Fruit fly (Drosophila melanogaster) whole organism, embryonic: Measurements from ENCODE around the gene Pld3.

ENCODE experiments used
- Ada2b ChIP-seq: fragments of 200-800 bp; sonication (Bioruptor generic); IDR thresholded peaks from 2 replicates; pipeline ENCODE4 v1.3.6; 2022; ENCODE audit warnings: missing biosample characterization, missing genetic modification characterization
- Atf3 ChIP-seq: fragments of 200-800 bp; sonication (Bioruptor generic); optimal IDR thresholded peaks from 3 replicates; lab custom pipeline; 2016; ENCODE audit warnings: missing biosample characterization, missing genetic modification characterization
- Bteb2 ChIP-seq: fragments of 200-800 bp; sonication (Bioruptor generic); optimal IDR thresholded peaks from 2 replicates; lab custom pipeline; 2016; ENCODE audit warnings: missing biosample characterization, missing genetic modification characterization
- CG10274 ChIP-seq: fragments of 200-800 bp; sonication (Bioruptor generic); optimal IDR thresholded peaks from 3 replicates; lab custom pipeline; 2017; ENCODE audit warnings: missing biosample characterization, mild to moderate bottlenecking, missing genetic modification characterization
- CG12659 ChIP-seq: fragments of 200-800 bp; sonication (Bioruptor generic); optimal IDR thresholded peaks from 3 replicates; lab custom pipeline; 2017; ENCODE audit warnings: mild to moderate bottlenecking, missing biosample characterization, missing genetic modification reagents, missing genetic modification characterization
- CG12769 ChIP-seq: fragments of 200-800 bp; sonication (Bioruptor generic); optimal IDR thresholded peaks from 2 replicates; lab custom pipeline; 2019; ENCODE audit warnings: missing biosample characterization, mild to moderate bottlenecking, missing genetic modification characterization, moderate library complexity
- CG14014 ChIP-seq: fragments of 200-800 bp; sonication (Bioruptor generic); IDR thresholded peaks from 2 replicates; pipeline ENCODE4 v1.3.6; 2022; ENCODE audit warnings: missing biosample characterization, missing genetic modification characterization
- CG14667 ChIP-seq: fragments of 200-800 bp; sonication (Bioruptor generic); IDR thresholded peaks from 2 replicates; pipeline ENCODE4 v1.3.6; 2022; ENCODE audit warnings: missing biosample characterization, missing genetic modification characterization
- CG15514 ChIP-seq: fragments of 200-800 bp; sonication (Bioruptor generic); optimal IDR thresholded peaks from 3 replicates; lab custom pipeline; 2017; ENCODE audit warnings: missing biosample characterization, missing genetic modification characterization, mild to moderate bottlenecking, moderate library complexity, missing genetic modification reagents
- CG16863 ChIP-seq: fragments of 200-800 bp; sonication (Bioruptor generic); optimal IDR thresholded peaks from 3 replicates; lab custom pipeline; 2016; ENCODE audit warnings: missing biosample characterization, missing genetic modification characterization
- CG17568 ChIP-seq: fragments of 200-800 bp; sonication (Bioruptor generic); optimal IDR thresholded peaks from 2 replicates; lab custom pipeline; 2018; ENCODE audit warnings: missing biosample characterization, mild to moderate bottlenecking, missing genetic modification characterization, moderate library complexity
- CG18764 ChIP-seq: fragments of 200-800 bp; sonication (Bioruptor generic); optimal IDR thresholded peaks from 3 replicates; lab custom pipeline; 2016; ENCODE audit warnings: missing biosample characterization, missing genetic modification characterization
- CG2120 ChIP-seq: fragments of 200-800 bp; sonication (Bioruptor generic); optimal IDR thresholded peaks from 3 replicates; lab custom pipeline; 2016; ENCODE audit warnings: missing biosample characterization, missing genetic modification characterization
- CG30431 ChIP-seq: fragments of 200-800 bp; sonication (Bioruptor generic); optimal IDR thresholded peaks from 2 replicates; lab custom pipeline; 2017; ENCODE audit warnings: missing biosample characterization, missing genetic modification characterization
- CG3163 ChIP-seq: fragments of 200-800 bp; sonication (Bioruptor generic); optimal IDR thresholded peaks from 3 replicates; lab custom pipeline; 2016; ENCODE audit warnings: missing biosample characterization, missing genetic modification characterization
- CG3847 ChIP-seq: fragments of 200-800 bp; sonication (Bioruptor generic); IDR thresholded peaks from 2 replicates; pipeline ENCODE4 v1.3.6; 2022; ENCODE audit warnings: missing biosample characterization, missing genetic modification characterization
- CG4730 ChIP-seq: fragments of 200-800 bp; sonication (Bioruptor generic); IDR thresholded peaks from 2 replicates; pipeline ENCODE4 v1.3.6; 2022; ENCODE audit warnings: missing biosample characterization, missing genetic modification characterization
- CG8765 ChIP-seq: fragments of 200-800 bp; sonication (Bioruptor generic); IDR thresholded peaks from 2 replicates; pipeline ENCODE4 v1.3.6; 2022; ENCODE audit warnings: missing biosample characterization, missing genetic modification characterization
- CG9437 ChIP-seq: fragments of 200-800 bp; sonication (Bioruptor generic); optimal IDR thresholded peaks from 2 replicates; lab custom pipeline; 2018; ENCODE audit warnings: missing biosample characterization, mild to moderate bottlenecking, missing genetic modification characterization
- CG9876 ChIP-seq: fragments of 200-800 bp; sonication (Bioruptor generic); optimal IDR thresholded peaks from 2 replicates; lab custom pipeline; 2016; ENCODE audit warnings: missing biosample characterization, missing genetic modification characterization
- D19B ChIP-seq: fragments of 200-800 bp; sonication (Bioruptor generic); optimal IDR thresholded peaks from 2 replicates; lab custom pipeline; 2017; ENCODE audit warnings: missing biosample characterization, mild to moderate bottlenecking, missing genetic modification characterization
- E2f2 ChIP-seq: fragments of 200-800 bp; sonication (Bioruptor generic); IDR thresholded peaks from 2 replicates; pipeline ENCODE4 v1.3.6; 2022; ENCODE audit warnings: missing biosample characterization, missing genetic modification characterization
- HLH4C ChIP-seq: fragments of 200-800 bp; sonication (Bioruptor generic); IDR thresholded peaks from 3 replicates; pipeline ENCODE4 v1.3.6; 2022; ENCODE audit warnings: missing biosample characterization, missing genetic modification characterization; ENCODE audit not compliant: partially characterized antibody
- Hand ChIP-seq: fragments of 200-800 bp; sonication (Bioruptor generic); optimal IDR thresholded peaks from 2 replicates; lab custom pipeline; 2017; ENCODE audit warnings: mild to moderate bottlenecking, missing biosample characterization, missing genetic modification reagents, missing genetic modification characterization
- Hr39 ChIP-seq: fragments of >200 bp; optimal IDR thresholded peaks from 2 replicates; lab custom pipeline; 2017
- Jarid2 ChIP-seq: fragments of 200-800 bp; sonication (Bioruptor generic); optimal IDR thresholded peaks from 3 replicates; lab custom pipeline; 2017; ENCODE audit warnings: mild to moderate bottlenecking, missing biosample characterization, missing genetic modification reagents, missing genetic modification characterization
- Myb ChIP-seq: fragments of 200-800 bp; sonication (Bioruptor generic); optimal IDR thresholded peaks from 2 replicates; lab custom pipeline; 2016; ENCODE audit warnings: missing biosample characterization, missing genetic modification characterization
- Optix ChIP-seq: fragments of 200-800 bp; sonication (Bioruptor generic); IDR thresholded peaks from 3 replicates; pipeline ENCODE4 v1.3.6; 2022; ENCODE audit warnings: missing biosample characterization, missing genetic modification characterization
- Sox102F ChIP-seq: fragments of 200-800 bp; sonication (Bioruptor generic); optimal IDR thresholded peaks from 2 replicates; lab custom pipeline; 2018; ENCODE audit warnings: missing biosample characterization, mild to moderate bottlenecking, missing genetic modification characterization, moderate library complexity
- TFAM ChIP-seq: fragments of 200-800 bp; sonication (Bioruptor generic); optimal IDR thresholded peaks from 2 replicates; lab custom pipeline; 2017; ENCODE audit warnings: missing biosample characterization, missing genetic modification characterization, inconsistent platforms
- Vsx1 ChIP-seq: fragments of 200-800 bp; sonication (Bioruptor generic); optimal IDR thresholded peaks from 2 replicates; lab custom pipeline; 2017; ENCODE audit warnings: missing biosample characterization, mild to moderate bottlenecking, missing genetic modification characterization, missing genetic modification reagents
- al ChIP-seq: fragments of 200-800 bp; sonication (Bioruptor generic); IDR thresholded peaks from 2 replicates; pipeline ENCODE4 v1.3.6; 2022; ENCODE audit warnings: missing biosample characterization, missing genetic modification characterization
- croc ChIP-seq: fragments of 200-800 bp; sonication (Bioruptor generic); conservative IDR thresholded peaks from 3 replicates; pipeline ENCODE4 v1.3.6; 2022; ENCODE audit warnings: missing biosample characterization, missing genetic modification characterization
- danr ChIP-seq: fragments of 200-800 bp; sonication (Bioruptor generic); IDR thresholded peaks from 2 replicates; pipeline ENCODE4 v1.3.6; 2022; ENCODE audit warnings: missing biosample characterization, missing genetic modification characterization
- dpn ChIP-seq, 2 experiments: fragments of 200-800 bp; sonication (Bioruptor generic); optimal IDR thresholded peaks; 3 replicates each; lab custom pipeline; 2016; ENCODE audit warnings: missing biosample characterization in 2 of 2, missing genetic modification characterization in 2 of 2
- eyg ChIP-seq: fragments of 200-800 bp; sonication (Bioruptor generic); optimal IDR thresholded peaks from 3 replicates; lab custom pipeline; 2016; ENCODE audit warnings: missing biosample characterization, missing genetic modification characterization
- fd64A ChIP-seq: fragments of 200-800 bp; sonication (Bioruptor generic); optimal IDR thresholded peaks from 3 replicates; lab custom pipeline; 2018; ENCODE audit warnings: missing biosample characterization, mild to moderate bottlenecking, missing genetic modification characterization
- fru ChIP-seq: fragments of >200 bp; optimal IDR thresholded peaks from 2 replicates; lab custom pipeline; 2017
- her ChIP-seq: fragments of 200-800 bp; sonication (Bioruptor generic); optimal IDR thresholded peaks from 2 replicates; lab custom pipeline; 2016; ENCODE audit warnings: missing biosample characterization, missing genetic modification characterization
- ind ChIP-seq: fragments of 200-800 bp; sonication (Bioruptor generic); optimal IDR thresholded peaks from 3 replicates; lab custom pipeline; 2016; ENCODE audit warnings: missing biosample characterization, missing genetic modification characterization
- jigr1 ChIP-seq: fragments of 200-800 bp; sonication (Bioruptor generic); IDR thresholded peaks from 3 replicates; pipeline ENCODE4 v1.3.6; 2022; ENCODE audit warnings: missing biosample characterization, missing genetic modification characterization
- luna ChIP-seq: fragments of 200-800 bp; sonication (Bioruptor generic); optimal IDR thresholded peaks from 2 replicates; lab custom pipeline; 2016; ENCODE audit warnings: missing biosample characterization, missing genetic modification characterization
- maf-S ChIP-seq: fragments of 200-800 bp; sonication (Bioruptor generic); optimal IDR thresholded peaks from 2 replicates; lab custom pipeline; 2016; ENCODE audit warnings: missing biosample characterization, missing genetic modification characterization
- rib ChIP-seq: fragments of 200-800 bp; sonication (Bioruptor generic); IDR thresholded peaks from 2 replicates; pipeline ENCODE4 v1.3.6; 2022; ENCODE audit warnings: missing biosample characterization, missing genetic modification characterization
- sc ChIP-seq, 3 experiments: fragments of >200 bp in 2 of 3; fragments of 200-800 bp in 1 of 3; sonication (Bioruptor generic) in 1 of 3; optimal IDR thresholded peaks; 2 replicates in 2 of 3; 3 replicates in 1 of 3; lab custom pipeline; 2017; ENCODE audit warnings: mild to moderate bottlenecking in 1 of 3, missing biosample characterization in 1 of 3, missing genetic modification characterization in 1 of 3, missing genetic modification reagents in 1 of 3
- sna ChIP-seq: fragments of 200-800 bp; sonication (Bioruptor generic); IDR thresholded peaks from 2 replicates; pipeline ENCODE4 v1.3.6; 2022; ENCODE audit warnings: missing biosample characterization, missing genetic modification characterization; ENCODE audit not compliant: partially characterized antibody
- so ChIP-seq: fragments of 200-800 bp; sonication (Bioruptor generic); IDR thresholded peaks from 3 replicates; pipeline ENCODE4 v1.3.6; 2022; ENCODE audit warnings: missing biosample characterization, missing genetic modification characterization
- tna ChIP-seq: fragments of 200-800 bp; sonication (Bioruptor generic); IDR thresholded peaks from 2 replicates; pipeline ENCODE4 v1.3.6; 2022; ENCODE audit warnings: missing biosample characterization, missing genetic modification characterization; ENCODE audit not compliant: partially characterized antibody
- wdn ChIP-seq: fragments of 200-800 bp; sonication (Bioruptor generic); IDR thresholded peaks from 2 replicates; pipeline ENCODE4 v1.3.6; 2022; ENCODE audit warnings: missing biosample characterization, missing genetic modification characterization
- zen ChIP-seq: fragments of 200-800 bp; sonication (Bioruptor generic); optimal IDR thresholded peaks from 3 replicates; lab custom pipeline; 2018; ENCODE audit warnings: missing biosample characterization, mild to moderate bottlenecking, missing genetic modification characterization, moderate library complexity

Gene Pld3

DNA sequence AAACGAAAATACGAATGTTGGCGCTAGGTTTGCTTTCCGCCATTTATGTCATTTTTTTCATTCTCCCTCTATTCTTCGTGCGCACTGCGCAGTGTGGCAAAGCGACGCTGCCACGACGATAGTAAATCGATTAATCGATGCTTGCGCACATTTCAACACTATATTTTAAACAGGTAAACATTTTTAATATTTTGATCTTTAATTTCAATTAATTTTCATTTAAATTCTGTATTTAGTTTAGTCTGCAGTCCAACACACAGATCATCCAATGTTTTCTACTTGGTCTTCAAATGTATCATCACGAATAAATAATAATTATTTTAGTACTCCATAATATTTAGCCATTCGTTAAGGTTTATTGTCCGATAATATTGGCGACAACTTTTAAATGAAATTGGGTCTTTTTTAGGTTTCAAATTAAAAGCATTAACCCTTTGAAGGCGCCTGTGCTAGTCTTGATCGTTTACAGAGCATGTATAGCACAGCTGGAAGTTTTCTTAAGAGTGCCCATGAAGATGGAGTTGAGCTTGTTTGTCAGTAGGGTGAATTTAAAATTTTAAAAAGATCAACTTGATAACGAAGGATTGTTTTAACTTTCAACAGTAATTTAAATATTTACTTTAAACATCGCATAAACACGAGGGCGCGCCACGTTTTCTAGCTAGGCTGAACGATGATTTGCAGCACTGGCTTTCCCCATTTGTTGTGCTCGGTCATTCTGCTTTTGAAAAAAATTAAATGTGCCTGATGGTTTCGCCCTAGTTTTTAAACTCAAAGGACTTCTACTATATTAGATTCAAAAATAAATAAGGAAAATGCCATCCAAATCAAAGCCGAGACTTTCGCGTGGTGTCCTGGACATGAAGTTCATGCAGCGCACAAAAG lies 2.2 kb upstream of the Pld3 start, which contains the start of the genes Mpp6 and E2f2 (continued):
- peak; percentile 29; the same call in 1 of the 2 replicates for TF ChIP-seq al
- TF ChIP-seq CG14014 (GFP tag; lab: Robert Waterston, UW) = 0 out of 2 replicates have a peak, but pooled peaks have one; percentile 9
- peak; percentile 63 for TF ChIP-seq sna (GFP tag; lab: Robert Waterston, UW)
- peak; percentile 2 for TF ChIP-seq ind (GFP tag; lab: Kevin White, UChicago)
- TF ChIP-seq dpn (GFP tag; optimal IDR thresholded peaks at IDR 0.05; lab: Kevin White, UChicago) = peak; percentile 27 to 45
- TF ChIP-seq CG10274 (GFP tag; lab: Kevin White, UChicago) = no peak
- peak; percentile 33 for TF ChIP-seq Myb (GFP tag; lab: Kevin White, UChicago)
- TF ChIP-seq tna (GFP tag; lab: Robert Waterston, UW) = peak; percentile 66
- peak; percentile 93 for TF ChIP-seq E2f2
- no peak for TF ChIP-seq CG4730 (GFP tag; lab: Robert Waterston, UW)
- peak; percentile 27 for TF ChIP-seq CG9437 (GFP tag; lab: Kevin White, UChicago)
- TF ChIP-seq jigr1 (GFP tag; lab: Robert Waterston, UW) = no peak
- no peak for TF ChIP-seq sc (optimal IDR thresholded peaks at IDR 0.05; lab: Kevin White, UChicago)
- no peak for TF ChIP-seq sc (GFP tag; optimal IDR thresholded peaks at IDR 0.05; lab: Kevin White, UChicago)
- TF ChIP-seq CG15514 (GFP tag; lab: Kevin White, UChicago) = peak; percentile 55
- TF ChIP-seq her (GFP tag; lab: Kevin White, UChicago) = no peak
- no peak for TF ChIP-seq CG12769 (tag; lab: Kevin White, UChicago)
- no peak for TF ChIP-seq Jarid2 (GFP tag; lab: Kevin White, UChicago)
- no peak for TF ChIP-seq CG8765 (GFP tag; lab: Robert Waterston, UW)
- no peak for TF ChIP-seq so
- no peak for TF ChIP-seq Ada2b (GFP tag; lab: Robert Waterston, UW)
- TF ChIP-seq CG17568 (GFP tag; lab: Kevin White, UChicago) = no peak
- no peak for TF ChIP-seq Sox102F (GFP tag; lab: Kevin White, UChicago)
- TF ChIP-seq croc (GFP tag; lab: Robert Waterston, UW) = no peak
- peak; percentile 82 for TF ChIP-seq CG3847 (GFP tag; lab: Robert Waterston, UW)
- no peak for TF ChIP-seq CG16863 (GFP tag; lab: Kevin White, UChicago)
- TF ChIP-seq CG12659 (GFP tag; lab: Kevin White, UChicago) = peak; percentile 64
- TF ChIP-seq Bteb2 (GFP tag; lab: Kevin White, UChicago) = peak; percentile 16
- no peak for TF ChIP-seq eyg
- TF ChIP-seq CG14667 (GFP tag; lab: Robert Waterston, UW) = no peak
- TF ChIP-seq Optix (GFP tag; lab: Robert Waterston, UW) = no peak
- peak; percentile 77 for TF ChIP-seq HLH4C
- no peak for TF ChIP-seq CG18764
- TF ChIP-seq fru (lab: Kevin White, UChicago) = no peak
- TF ChIP-seq danr (GFP tag; lab: Robert Waterston, UW) = no peak
- peak; percentile 61 for TF ChIP-seq CG2120 (GFP tag; lab: Kevin White, UChicago)
- no peak for TF ChIP-seq CG3163 (GFP tag; lab: Kevin White, UChicago)
- TF ChIP-seq luna (GFP tag; lab: Kevin White, UChicago) = no peak
- no peak for TF ChIP-seq rib (GFP tag; lab: Robert Waterston, UW)
- TF ChIP-seq maf-S (GFP tag; lab: Kevin White, UChicago) = no peak
- TF ChIP-seq CG30431 = no peak
- no peak for TF ChIP-seq fd64A (GFP tag; lab: Kevin White, UChicago)
- no peak for TF ChIP-seq wdn
- TF ChIP-seq Hand = no peak
- TF ChIP-seq Atf3 (GFP tag; lab: Kevin White, UChicago) = no peak
- no peak for TF ChIP-seq Hr39 (lab: Kevin White, UChicago)
- TF ChIP-seq CG9876 (GFP tag; lab: Kevin White, UChicago) = no peak
- TF ChIP-seq D19B (GFP tag; lab: Kevin White, UChicago) = no peak
- TF ChIP-seq zen = no peak
- TF ChIP-seq TFAM (GFP tag; lab: Kevin White, UChicago) = no peak
- TF ChIP-seq Vsx1 (GFP tag; lab: Kevin White, UChicago) = no peak
